Worm (Caenorhabditis elegans): Measurements from ENCODE around the gene srh-145.

DNA sequence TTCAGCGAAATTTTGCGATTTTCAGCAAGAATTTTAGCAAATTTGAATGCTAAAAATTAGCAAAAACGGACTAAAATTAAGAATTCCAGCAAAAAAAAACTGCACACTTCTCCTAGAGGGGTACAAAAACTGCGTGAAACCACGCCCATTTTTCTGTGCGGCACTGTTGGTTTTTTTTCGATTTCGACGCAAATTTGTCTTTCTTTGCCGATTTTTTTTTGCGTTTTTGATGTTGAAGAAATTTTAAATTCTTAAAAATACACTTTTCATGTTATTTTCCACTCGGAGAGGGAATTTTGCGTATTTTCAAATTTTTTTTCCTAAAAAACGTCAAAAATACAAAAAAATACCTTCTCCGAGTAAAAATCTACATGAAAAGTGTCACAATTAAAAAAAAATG lies 6.5 kb upstream of the srh-145 start, which contains the start of gene syp-1:
- no peak for TF ChIP-seq unc-39 (tag; optimal IDR thresholded peaks at IDR 0.05)
- no peak for TF ChIP-seq lsy-2 (tag; optimal IDR thresholded peaks at IDR 0.05)
- no peak for TF ChIP-seq flh-1 (GFP tag; optimal IDR thresholded peaks at IDR 0.05)
- TF ChIP-seq nhr-12 (tag; optimal IDR thresholded peaks at IDR 0.05) = no peak
- TF ChIP-seq nhr-28 (tag; optimal IDR thresholded peaks at IDR 0.05) = no peak
- TF ChIP-seq unc-62 (GFP tag; optimal IDR thresholded peaks at IDR 0.05) = no peak
- TF ChIP-seq nhr-76 (tag; optimal IDR thresholded peaks at IDR 0.05) = no peak
- no peak for TF ChIP-seq mab-5 (tag; optimal IDR thresholded peaks at IDR 0.05)
- no peak for TF ChIP-seq sptf-1 (tag; optimal IDR thresholded peaks at IDR 0.05)
- no peak for TF ChIP-seq lin-32 (GFP tag; optimal IDR thresholded peaks at IDR 0.05)
- no peak for TF ChIP-seq snpc-4 (tag; optimal IDR thresholded peaks at IDR 0.05)

Measured in whole organism, mixed stage, embryonic.